Fruit fly (Drosophila melanogaster): ENCODE data around the gene CG31106.

Gene CG31106

dm6 chr3R:25194723-25195577 is 21.1 kb upstream of the CG31106 start, which contains the start of gene CG13653:
Gene CG13653, plus strand, starts transcription at chr3R:25195527.
- 0 out of 2 replicates have a peak, but pooled peaks have one; percentile 9 for TF ChIP-seq dan (GFP tag; IDR thresholded peaks at IDR 0.05)
- TF ChIP-seq cad (GFP tag; optimal IDR thresholded peaks at IDR 0.05): peak; percentile 88
- peak; percentile 79 for TF ChIP-seq CTCF (GFP tag; optimal IDR thresholded peaks at IDR 0.05)
- peak; percentile 44 for TF ChIP-seq Ets65A (GFP tag)
- TF ChIP-seq CG34422 (GFP tag; IDR thresholded peaks at IDR 0.05): 0 out of 3 replicates have a peak, but pooled peaks have one; percentile 11
- TF ChIP-seq zen (tag; optimal IDR thresholded peaks at IDR 0.05): peak; percentile 84
- no peak for TF ChIP-seq Tbp (GFP tag; optimal IDR thresholded peaks at IDR 0.05)
- peak in 1 of 2 experiments; percentile 91 for TF ChIP-seq tll (GFP tag; optimal IDR thresholded peaks at IDR 0.05)
- TF ChIP-seq CG7271 (tag; optimal IDR thresholded peaks at IDR 0.05): peak; percentile 25
- TF ChIP-seq crol (GFP tag; IDR thresholded peaks at IDR 0.05): no peak

dm6 chr3R:25199321-25199868 is 16.7 kb upstream of the CG31106 start, which contains the start of gene CG13654:
Gene CG13654, plus strand, starts transcription at chr3R:25199818.
- TF ChIP-seq dmrt11E (tag; optimal IDR thresholded peaks at IDR 0.05) (no peak), scrt (GFP tag; optimal IDR thresholded peaks at IDR 0.05) (peak; percentile 86), abd-A (tag; optimal IDR thresholded peaks at IDR 0.05) (peak; percentile 16), Bteb2 (GFP tag; optimal IDR thresholded peaks at IDR 0.05) (no peak), CG16779 (GFP tag; IDR thresholded peaks at IDR 0.05) (0 out of 2 replicates have a peak, but pooled peaks have one; percentile 44), CG14710 (tag; optimal IDR thresholded peaks at IDR 0.05) (no peak), CG13894 (tag; optimal IDR thresholded peaks at IDR 0.05) (peak; percentile 91), tup (GFP tag; optimal IDR thresholded peaks at IDR 0.05) (no peak), ewg (GFP tag; optimal IDR thresholded peaks at IDR 0.05) (peak; percentile 78), CG15073 (GFP tag; optimal IDR thresholded peaks at IDR 0.05) (no peak), jumu (GFP tag; optimal IDR thresholded peaks at IDR 0.05) (no peak), Fer1 (GFP tag; optimal IDR thresholded peaks at IDR 0.05) (peak; percentile 10), Trl (optimal IDR thresholded peaks at IDR 0.05) (peak in 1 of 2 experiments; percentile 27), Trl (GFP tag; optimal IDR thresholded peaks at IDR 0.05) (no peak), amos (GFP tag; IDR thresholded peaks at IDR 0.05; ENCODE audit: partially characterized antibody) (0 out of 2 replicates have a peak, but pooled peaks have one; percentile 4), inv (GFP tag; IDR thresholded peaks at IDR 0.05; ENCODE audit: partially characterized antibody) (no peak), zen (tag; optimal IDR thresholded peaks at IDR 0.05) (peak; percentile 41), CG17359 (tag; optimal IDR thresholded peaks at IDR 0.05) (no peak), CG15514 (GFP tag; optimal IDR thresholded peaks at IDR 0.05) (peak; percentile 23), CG14014 (GFP tag; IDR thresholded peaks at IDR 0.05) (no peak), Fer3 (tag; optimal IDR thresholded peaks at IDR 0.05) (no peak), CG8944 (GFP tag; optimal IDR thresholded peaks at IDR 0.05) (no peak), dan (GFP tag; IDR thresholded peaks at IDR 0.05) (0 out of 2 replicates have a peak, but pooled peaks have one; percentile 11), CG11504 (tag; optimal IDR thresholded peaks at IDR 0.05) (peak; percentile 46)

DNA sequence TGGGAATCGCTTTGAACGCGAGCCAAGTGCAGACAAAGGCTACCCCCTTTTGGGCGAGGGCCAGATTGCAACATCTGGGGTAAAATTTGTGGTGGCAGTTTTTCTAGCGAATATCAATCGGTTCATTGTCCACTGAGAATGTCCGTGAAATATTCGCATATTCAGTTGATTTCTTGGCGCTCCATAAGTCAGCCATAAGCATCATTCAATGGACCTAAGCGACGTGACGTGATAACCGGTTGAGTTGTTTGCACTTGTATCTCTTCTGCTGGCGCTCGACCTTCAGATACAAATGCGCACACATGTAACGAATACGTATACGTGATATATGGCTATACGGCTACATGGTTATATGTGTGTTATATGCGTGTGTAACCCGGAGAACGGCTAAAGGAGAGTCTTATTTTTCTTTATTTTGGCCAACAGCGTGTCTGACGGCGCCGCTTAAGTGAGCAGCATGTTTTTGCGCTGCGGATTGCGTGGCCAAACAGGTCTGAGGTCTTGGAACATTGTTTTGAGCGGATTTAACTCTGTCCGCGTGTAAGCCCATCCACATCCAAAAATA is 10.6 kb upstream of the CG31106 start:
- TF ChIP-seq CG3065 (GFP tag; optimal IDR thresholded peaks at IDR 0.05): no peak
- TF ChIP-seq pho (GFP tag; optimal IDR thresholded peaks at IDR 0.05): no peak
- TF ChIP-seq CG10274 (GFP tag; optimal IDR thresholded peaks at IDR 0.05): no peak
- TF ChIP-seq CG7556 (GFP tag; optimal IDR thresholded peaks at IDR 0.05): no peak
- TF ChIP-seq E2f1 (GFP tag; IDR thresholded peaks at IDR 0.05): no peak
- TF ChIP-seq sd (tag; optimal IDR thresholded peaks at IDR 0.05): peak; percentile 38
- TF ChIP-seq Hsf (GFP tag; optimal IDR thresholded peaks at IDR 0.05): no peak
- no peak for TF ChIP-seq Camta (GFP tag; optimal IDR thresholded peaks at IDR 0.05)
- no peak for TF ChIP-seq bowl (GFP tag; IDR thresholded peaks at IDR 0.05)
- TF ChIP-seq peb (GFP tag; IDR thresholded peaks at IDR 0.05): no peak
- no peak for TF ChIP-seq ci (GFP tag; IDR thresholded peaks at IDR 0.05)
- no peak for TF ChIP-seq kni (GFP tag; optimal IDR thresholded peaks at IDR 0.05)
- no peak for TF ChIP-seq CG31224 (GFP tag; IDR thresholded peaks at IDR 0.05)
- TF ChIP-seq disco-r (GFP tag; optimal IDR thresholded peaks at IDR 0.05): no peak
- peak; percentile 62 for TF ChIP-seq abd-A (tag; optimal IDR thresholded peaks at IDR 0.05)
- TF ChIP-seq CG2889 (GFP tag; IDR thresholded peaks at IDR 0.05): no peak

All from whole organism, embryonic.